Worm (Caenorhabditis elegans) whole organism, L2 larva: Measurements from ENCODE around the gene rpb-2.

Source experiments
- lsy-2 ChIP-seq, 2 experiments: fragments of 150-350 bp in 1 of 2; sonication (generic microtip) in 1 of 2; optimal IDR thresholded peaks; 2 replicates each; lab custom pipeline; 2014 to 2017; ENCODE audit warnings: missing biosample characterization in 2 of 2, missing genetic modification characterization in 2 of 2
- nhr-237 ChIP-seq: fragments of 150-350 bp; optimal IDR thresholded peaks from 2 replicates; lab custom pipeline; 2014; ENCODE audit warnings: missing biosample characterization, missing genetic modification characterization
- snpc-4 ChIP-seq: fragments of 150-350 bp; optimal IDR thresholded peaks from 2 replicates; lab custom pipeline; 2014; ENCODE audit warnings: missing biosample characterization, missing genetic modification characterization
- unc-62 ChIP-seq: fragments of 150-350 bp; optimal IDR thresholded peaks from 2 replicates; lab custom pipeline; 2014; ENCODE audit warnings: missing biosample characterization, missing genetic modification reagents, missing genetic modification characterization

DNA sequence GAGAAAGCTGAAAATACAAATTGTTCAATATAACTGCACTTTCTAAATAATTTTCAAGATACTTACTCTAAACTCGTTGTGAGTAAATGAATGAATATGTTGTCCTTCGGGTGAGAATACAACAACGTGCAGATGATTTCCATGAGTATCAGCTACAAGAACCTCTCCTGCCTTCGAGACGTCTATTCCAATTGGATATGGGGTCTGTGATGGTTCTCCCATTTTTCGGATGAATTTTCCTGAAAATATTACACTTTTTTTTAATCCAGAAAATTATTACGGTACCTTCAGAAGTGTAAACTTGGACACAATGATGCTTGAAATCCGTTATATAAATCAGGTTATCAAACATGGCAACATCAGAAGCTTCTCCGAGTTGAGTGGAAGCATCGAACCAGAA is 44.1 kb upstream of the rpb-2 start:
- TF ChIP-seq unc-62 (GFP tag; lab: Kevin White, UChicago) (no peak), lsy-2 (tag; optimal IDR thresholded peaks at IDR 0.05; lab: Kevin White, UChicago) (no peak), snpc-4 (tag; lab: Kevin White, UChicago) (no peak), nhr-237 (tag; lab: Kevin White, UChicago) (no peak)
